Worm (Caenorhabditis elegans) whole organism, young adult: ENCODE data around the gene fezf-1.

ENCODE experiments used
- B0261.1 ChIP-seq: sonication (generic microtip); optimal IDR thresholded peaks from 2 replicates; lab custom pipeline; 2016; ENCODE audit warnings: mild to moderate bottlenecking, missing genetic modification characterization, moderate library complexity, missing compliant biosample characterization
- B0336.3 ChIP-seq: fragments of 200-800 bp; sonication (Bioruptor generic); IDR thresholded peaks from 2 replicates; pipeline ENCODE4 v1.3.6; 2022; ENCODE audit warnings: missing genetic modification characterization, missing compliant biosample characterization
- C06A6.2 ChIP-seq: fragments of 200-800 bp; sonication (Bioruptor generic); conservative IDR thresholded peaks from 2 replicates; pipeline ENCODE4 v1.3.6; 2022; ENCODE audit warnings: missing genetic modification characterization, missing compliant biosample characterization
- D2030.7 ChIP-seq: fragments of 200-800 bp; sonication (Bioruptor generic); IDR thresholded peaks from 2 replicates; pipeline ENCODE4 v1.3.6; 2022; ENCODE audit warnings: missing genetic modification reagents, missing genetic modification characterization, missing compliant biosample characterization
- F22D6.2 ChIP-seq: sonication (generic microtip); optimal IDR thresholded peaks from 2 replicates; lab custom pipeline; 2016; ENCODE audit warnings: mild to moderate bottlenecking, missing genetic modification characterization, missing compliant biosample characterization
- F33H1.4 ChIP-seq: fragments of 200-800 bp; sonication (Bioruptor generic); IDR thresholded peaks from 2 replicates; pipeline ENCODE4 v1.3.6; 2022; ENCODE audit warnings: missing genetic modification reagents, missing genetic modification characterization, missing compliant biosample characterization
- F37B4.10 ChIP-seq: fragments of 200-800 bp; sonication (Bioruptor generic); IDR thresholded peaks from 2 replicates; pipeline ENCODE4 v1.3.6; 2022; ENCODE audit warnings: missing genetic modification characterization, missing compliant biosample characterization
- F39B2.1 ChIP-seq: fragments of 200-800 bp; sonication (Bioruptor generic); IDR thresholded peaks from 2 replicates; pipeline ENCODE4 v1.3.6; 2022; ENCODE audit warnings: missing genetic modification reagents, missing genetic modification characterization, missing compliant biosample characterization
- F49E8.2 ChIP-seq: sonication (generic microtip); optimal IDR thresholded peaks from 3 replicates; lab custom pipeline; 2017; ENCODE audit warnings: missing genetic modification characterization, mild to moderate bottlenecking, missing compliant biosample characterization, antibody characterized with exemption, moderate library complexity; ENCODE audit not compliant: insufficient read depth
- T07F8.4 ChIP-seq: sonication (generic microtip); optimal IDR thresholded peaks from 2 replicates; lab custom pipeline; 2016; ENCODE audit warnings: mild to moderate bottlenecking, missing genetic modification characterization, moderate library complexity, missing compliant biosample characterization
- Y56A3A.18 ChIP-seq: fragments of 200-800 bp; sonication (Bioruptor generic); IDR thresholded peaks from 2 replicates; pipeline ENCODE4 v1.3.6; 2022; ENCODE audit warnings: missing genetic modification reagents, missing genetic modification characterization, missing compliant biosample characterization
- ZK185.1 ChIP-seq: sonication (generic microtip); optimal IDR thresholded peaks from 2 replicates; lab custom pipeline; 2016; ENCODE audit warnings: mild to moderate bottlenecking, missing genetic modification characterization, missing compliant biosample characterization; ENCODE audit not compliant: poor library complexity, severe bottlenecking
- attf-3 ChIP-seq: fragments of 200-800 bp; sonication (Bioruptor generic); conservative IDR thresholded peaks from 2 replicates; pipeline ENCODE4 v1.3.6; 2022; ENCODE audit warnings: missing genetic modification reagents, missing genetic modification characterization, missing compliant biosample characterization
- attf-5 ChIP-seq: fragments of 200-800 bp; sonication (Bioruptor generic); optimal IDR thresholded peaks from 2 replicates; lab custom pipeline; 2018; ENCODE audit warnings: mild to moderate bottlenecking, missing genetic modification characterization, missing compliant biosample characterization
- cebp-1 ChIP-seq, 2 experiments: fragments of 200-800 bp in 1 of 2; sonication (Bioruptor generic) in 1 of 2; sonication (generic microtip) in 1 of 2; IDR thresholded peaks in 1 of 2; optimal IDR thresholded peaks in 1 of 2; 2 replicates each; pipeline versions ENCODE4 v1.3.6 to Lab custom; 2017 to 2022; ENCODE audit warnings: missing compliant biosample characterization in 2 of 2, missing genetic modification characterization in 2 of 2, mild to moderate bottlenecking in 1 of 2, missing genetic modification reagents in 1 of 2, moderate library complexity in 1 of 2
- ceh-100 ChIP-seq: fragments of 200-800 bp; sonication (Bioruptor generic); IDR thresholded peaks from 2 replicates; pipeline ENCODE4 v1.3.6; 2022; ENCODE audit warnings: missing genetic modification reagents, missing genetic modification characterization, missing compliant biosample characterization
- ceh-40 ChIP-seq: fragments of 200-800 bp; sonication (Bioruptor generic); IDR thresholded peaks from 2 replicates; pipeline ENCODE4 v1.3.6; 2022; ENCODE audit warnings: missing genetic modification characterization, missing compliant biosample characterization
- die-1 ChIP-seq: sonication (generic microtip); optimal IDR thresholded peaks from 2 replicates; lab custom pipeline; 2016; ENCODE audit warnings: missing genotype, mild to moderate bottlenecking, missing genetic modification characterization, missing compliant biosample characterization
- dox-1 ChIP-seq: fragments of 200-800 bp; sonication (Bioruptor generic); IDR thresholded peaks from 2 replicates; pipeline ENCODE4 v1.3.6; 2022; ENCODE audit warnings: missing genetic modification reagents, missing genetic modification characterization, missing compliant biosample characterization
- dpl-1 ChIP-seq: fragments of 150-350 bp; optimal IDR thresholded peaks from 2 replicates; lab custom pipeline; 2014; ENCODE audit warnings: missing biosample characterization, missing genetic modification reagents, missing genetic modification characterization
- efl-1 ChIP-seq: fragments of 150-350 bp; optimal IDR thresholded peaks from 2 replicates; lab custom pipeline; 2014; ENCODE audit warnings: missing biosample characterization, missing genetic modification reagents, missing genetic modification characterization
- egl-18 ChIP-seq: fragments of 200-800 bp; sonication (Bioruptor generic); IDR thresholded peaks from 2 replicates; pipeline ENCODE4 v1.3.6; 2022; ENCODE audit warnings: missing genetic modification reagents, missing genetic modification characterization, missing compliant biosample characterization
- fkh-3 ChIP-seq: sonication (generic microtip); optimal IDR thresholded peaks from 2 replicates; lab custom pipeline; 2016; ENCODE audit warnings: mild to moderate bottlenecking, missing genetic modification characterization, missing compliant biosample characterization
- him-1 ChIP-seq: sonication (generic microtip); optimal IDR thresholded peaks from 2 replicates; lab custom pipeline; 2016; ENCODE audit warnings: missing genotype, missing genetic modification reagents, missing genetic modification characterization, missing compliant biosample characterization
- hlh-26 ChIP-seq: fragments of 200-800 bp; sonication (Bioruptor generic); conservative IDR thresholded peaks from 2 replicates; pipeline ENCODE4 v1.3.6; 2022; ENCODE audit warnings: missing genetic modification reagents, missing genetic modification characterization, missing compliant biosample characterization
- hsf-1 ChIP-seq: fragments of 200-800 bp; sonication (Bioruptor generic); IDR thresholded peaks from 2 replicates; pipeline ENCODE4 v1.3.6; 2022; ENCODE audit warnings: missing genetic modification reagents, missing genetic modification characterization, missing compliant biosample characterization
- lag-1 ChIP-seq: fragments of 200-800 bp; sonication (Bioruptor generic); IDR thresholded peaks from 2 replicates; pipeline ENCODE4 v1.3.6; 2022; ENCODE audit warnings: missing genetic modification reagents, missing genetic modification characterization, missing compliant biosample characterization
- let-526 ChIP-seq: fragments of 200-800 bp; sonication (Bioruptor generic); IDR thresholded peaks from 2 replicates; pipeline ENCODE4 v1.3.6; 2022; ENCODE audit warnings: missing genetic modification reagents, missing genetic modification characterization, missing compliant biosample characterization
- lsy-27 ChIP-seq: sonication (generic microtip); optimal IDR thresholded peaks from 2 replicates; lab custom pipeline; 2017; ENCODE audit warnings: missing genetic modification characterization, mild to moderate bottlenecking, missing compliant biosample characterization, antibody characterized with exemption, missing genotype, borderline replicate concordance; ENCODE audit not compliant: insufficient read depth
- madf-10 ChIP-seq: sonication (generic microtip); optimal IDR thresholded peaks from 2 replicates; lab custom pipeline; 2016; ENCODE audit warnings: mild to moderate bottlenecking, missing genetic modification characterization, missing compliant biosample characterization
- mcd-1 ChIP-seq: fragments of 200-800 bp; sonication (Bioruptor generic); IDR thresholded peaks from 2 replicates; pipeline ENCODE4 v1.3.6; 2022; ENCODE audit warnings: missing genetic modification reagents, missing genetic modification characterization, missing compliant biosample characterization
- mxl-1 ChIP-seq: sonication (generic microtip); optimal IDR thresholded peaks from 2 replicates; lab custom pipeline; 2016; ENCODE audit warnings: missing genetic modification characterization, missing compliant biosample characterization
- nhr-120 ChIP-seq: fragments of 200-800 bp; sonication (Bioruptor generic); IDR thresholded peaks from 2 replicates; pipeline ENCODE4 v1.3.6; 2022; ENCODE audit warnings: missing genetic modification characterization, missing compliant biosample characterization
- nhr-27 ChIP-seq: fragments of 200-800 bp; sonication (Bioruptor generic); optimal IDR thresholded peaks from 2 replicates; lab custom pipeline; 2018; ENCODE audit warnings: mild to moderate bottlenecking, missing genetic modification characterization, moderate library complexity, missing compliant biosample characterization
- nhr-80 ChIP-seq: sonication (generic microtip); optimal IDR thresholded peaks from 2 replicates; lab custom pipeline; 2016; ENCODE audit warnings: missing genetic modification characterization, missing compliant biosample characterization
- pbrm-1 ChIP-seq: fragments of 200-800 bp; sonication (Bioruptor generic); IDR thresholded peaks from 2 replicates; pipeline ENCODE4 v1.3.6; 2022; ENCODE audit warnings: missing genetic modification reagents, missing genetic modification characterization, missing compliant biosample characterization
- rcor-1 ChIP-seq: fragments of 200-800 bp; sonication (Bioruptor generic); IDR thresholded peaks from 2 replicates; pipeline ENCODE4 v1.3.6; 2022; ENCODE audit warnings: missing genetic modification reagents, missing genetic modification characterization, missing compliant biosample characterization
- rec-8 ChIP-seq, 2 experiments: sonication (generic microtip); optimal IDR thresholded peaks; 2 replicates each; lab custom pipeline; 2016; ENCODE audit warnings: mild to moderate bottlenecking in 2 of 2, missing genetic modification characterization in 2 of 2, missing genetic modification reagents in 2 of 2, missing genotype in 2 of 2, missing biosample characterization in 1 of 2, missing compliant biosample characterization in 1 of 2, moderate library complexity in 1 of 2
- snpc-1.3 ChIP-seq: sonication (generic microtip); optimal IDR thresholded peaks from 2 replicates; lab custom pipeline; 2017; ENCODE audit warnings: missing genetic modification characterization, mild to moderate bottlenecking, missing compliant biosample characterization, antibody characterized with exemption, moderate library complexity, missing genotype, missing genetic modification reagents; ENCODE audit not compliant: insufficient read depth
- sptf-2 ChIP-seq: fragments of 200-800 bp; sonication (Bioruptor generic); optimal IDR thresholded peaks from 2 replicates; lab custom pipeline; 2018; ENCODE audit warnings: mild to moderate bottlenecking, missing genetic modification characterization, missing compliant biosample characterization
- tbp1 ChIP-seq: fragments of 200-800 bp; sonication (Bioruptor generic); optimal IDR thresholded peaks from 2 replicates; lab custom pipeline; 2018; ENCODE audit warnings: mild to moderate bottlenecking, missing genetic modification characterization, missing compliant biosample characterization
- tbx-9 ChIP-seq: sonication (generic microtip); optimal IDR thresholded peaks from 2 replicates; lab custom pipeline; 2016; ENCODE audit warnings: borderline replicate concordance, missing genetic modification characterization, inconsistent platforms, missing compliant biosample characterization
- xnd-1 ChIP-seq: sonication (generic microtip); optimal IDR thresholded peaks from 2 replicates; lab custom pipeline; 2016; ENCODE audit warnings: missing genotype, missing genetic modification reagents, missing genetic modification characterization, missing compliant biosample characterization
- zfh-2 ChIP-seq: fragments of 200-800 bp; sonication (Bioruptor generic); conservative IDR thresholded peaks from 2 replicates; pipeline ENCODE4 v1.3.6; 2022; ENCODE audit warnings: missing genetic modification reagents, missing genetic modification characterization, missing compliant biosample characterization
- ztf-22 ChIP-seq: fragments of 200-800 bp; sonication (Bioruptor generic); optimal IDR thresholded peaks from 2 replicates; lab custom pipeline; 2018; ENCODE audit warnings: mild to moderate bottlenecking, missing genetic modification characterization, moderate library complexity, missing compliant biosample characterization
- ztf-26 ChIP-seq: sonication (generic microtip); optimal IDR thresholded peaks from 2 replicates; lab custom pipeline; 2017; ENCODE audit warnings: missing genetic modification characterization, missing compliant biosample characterization
- ztf-28 ChIP-seq: fragments of 200-800 bp; sonication (Bioruptor generic); IDR thresholded peaks from 2 replicates; pipeline ENCODE4 v1.3.6; 2022; ENCODE audit warnings: missing genetic modification reagents, missing genetic modification characterization, missing compliant biosample characterization
- ztf-6 ChIP-seq: fragments of 200-800 bp; sonication (Bioruptor generic); IDR thresholded peaks from 2 replicates; pipeline ENCODE4 v1.3.6; 2022; ENCODE audit warnings: missing genetic modification reagents, missing genetic modification characterization, missing compliant biosample characterization

fezf-1 gene

DNA sequence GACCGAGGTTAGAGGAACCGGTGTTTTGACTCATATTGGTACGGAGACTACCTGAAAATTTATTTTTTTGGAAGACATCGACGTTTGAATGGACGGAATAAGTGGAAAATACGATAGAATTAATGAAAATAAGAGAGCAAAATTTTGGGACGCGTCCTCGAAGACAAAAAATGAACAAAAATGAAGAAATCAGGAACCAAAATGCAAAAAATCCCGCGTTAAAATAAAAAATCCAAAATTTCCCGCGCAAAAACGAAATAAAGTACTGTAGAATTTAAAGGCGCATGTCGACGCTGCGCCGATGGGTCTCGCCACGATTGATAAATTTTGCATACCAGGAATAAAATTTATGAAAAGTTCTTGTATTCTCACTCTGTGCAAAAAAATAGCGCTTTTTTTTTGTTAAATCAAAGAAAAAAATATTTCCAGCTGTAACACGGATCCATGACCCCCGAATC is 46.2 kb downstream of the fezf-1 start, which contains the start of gene puf-3 (continued):
- TF ChIP-seq egl-18 (GFP tag; lab: Robert Waterston, UW) (no peak), F49E8.2 (tag; lab: Kevin White, UChicago) (peak; percentile 77), hsf-1 (peak; percentile 85), ceh-40 (GFP tag; lab: Robert Waterston, UW) (no peak), B0261.1 (tag; lab: Kevin White, UChicago) (no peak), nhr-80 (tag; lab: Kevin White, UChicago) (no peak), sptf-2 (GFP tag; lab: Kevin White, UChicago) (no peak), pbrm-1 (peak; percentile 61), madf-10 (no peak), lag-1 (no peak), ztf-26 (tag; lab: Kevin White, UChicago) (no peak), F39B2.1 (GFP tag; lab: Robert Waterston, UW) (no peak), mxl-1 (tag; lab: Kevin White, UChicago) (no peak), B0336.3 (GFP tag; lab: Robert Waterston, UW) (peak; percentile 76), D2030.7 (peak; percentile 94), attf-3 (GFP tag; lab: Robert Waterston, UW) (no peak), tbp1 (GFP tag; lab: Kevin White, UChicago) (peak; percentile 70), rec-8 (tag; optimal IDR thresholded peaks at IDR 0.05; lab: Kevin White, UChicago) (no peak), die-1 (tag; lab: Kevin White, UChicago) (no peak), tbx-9 (no peak), cebp-1 (GFP tag; IDR thresholded peaks at IDR 0.05; lab: Robert Waterston, UW) (no peak), cebp-1 (tag; optimal IDR thresholded peaks at IDR 0.05; lab: Kevin White, UChicago) (no peak), him-1 (peak; percentile 63), snpc-1.3 (tag; lab: Kevin White, UChicago) (peak; percentile 65), efl-1 (peak; percentile 97), rcor-1 (GFP tag; lab: Robert Waterston, UW) (peak; percentile 69), mcd-1 (GFP tag; lab: Robert Waterston, UW) (peak; percentile 63), dpl-1 (GFP tag; lab: Kevin White, UChicago) (peak; percentile 93), attf-5 (no peak), let-526 (no peak), hlh-26 (no peak), nhr-27 (tag; lab: Kevin White, UChicago) (no peak), F33H1.4 (GFP tag; lab: Robert Waterston, UW) (peak; percentile 98), ceh-100 (GFP tag; lab: Robert Waterston, UW) (peak; percentile 30; the same call in 1 of the 2 replicates), F22D6.2 (tag; lab: Kevin White, UChicago) (no peak), Y56A3A.18 (GFP tag; lab: Robert Waterston, UW) (no peak), ztf-6 (GFP tag; lab: Robert Waterston, UW) (no peak), C06A6.2 (GFP tag; lab: Robert Waterston, UW) (no peak), fkh-3 (tag; lab: Kevin White, UChicago) (no peak), ztf-28 (GFP tag; lab: Robert Waterston, UW) (no peak), dox-1 (GFP tag; lab: Robert Waterston, UW) (peak; percentile 82), F37B4.10 (GFP tag; lab: Robert Waterston, UW) (no peak), zfh-2 (GFP tag; lab: Robert Waterston, UW) (no peak; the same call in 1 of the 2 replicates), lsy-27 (tag; lab: Kevin White, UChicago) (no peak), T07F8.4 (tag; lab: Kevin White, UChicago) (no peak), ZK185.1 (tag; lab: Kevin White, UChicago) (no peak), ztf-22 (GFP tag; lab: Kevin White, UChicago) (no peak), nhr-120 (GFP tag; lab: Robert Waterston, UW) (no peak), xnd-1 (peak; percentile 98)
